Fruit fly (Drosophila melanogaster) whole organism, prepupa: ENCODE results near the gene CG33687.
A peak's percentile ranks its signal among the peaks of the same experiment; 100 is the strongest.

Experiments used
- Blimp-1 ChIP-seq: fragments of 200-800 bp; sonication (Bioruptor generic); optimal IDR thresholded peaks from 3 replicates; lab custom pipeline; 2017; ENCODE audit warnings: missing biosample characterization, missing genetic modification characterization, mild to moderate bottlenecking, moderate library complexity, missing genetic modification reagents
- CG11762 ChIP-seq: fragments of 200-800 bp; sonication (Bioruptor generic); optimal IDR thresholded peaks from 3 replicates; lab custom pipeline; 2016; ENCODE audit warnings: missing biosample characterization, missing genetic modification characterization; ENCODE audit not compliant: insufficient read depth
- CG15336 ChIP-seq: fragments of 200-800 bp; sonication (Bioruptor generic); IDR thresholded peaks from 2 replicates; pipeline ENCODE4 v1.3.6; 2022; ENCODE audit warnings: missing biosample characterization, missing genetic modification characterization
- CG16779 ChIP-seq: fragments of 200-800 bp; sonication (Bioruptor generic); optimal IDR thresholded peaks from 3 replicates; lab custom pipeline; 2017; ENCODE audit warnings: missing biosample characterization, mild to moderate bottlenecking, missing genetic modification characterization
- CG3032 ChIP-seq: fragments of 200-800 bp; optimal IDR thresholded peaks from 2 replicates; lab custom pipeline; 2019; ENCODE audit warnings: missing biosample characterization, mild to moderate bottlenecking, missing genetic modification characterization, moderate library complexity
- CG6276 ChIP-seq: fragments of 200-800 bp; sonication (Bioruptor generic); optimal IDR thresholded peaks from 2 replicates; lab custom pipeline; 2017; ENCODE audit warnings: missing biosample characterization, mild to moderate bottlenecking, missing genetic modification characterization
- Smox ChIP-seq: fragments of 200-800 bp; sonication (Bioruptor generic); optimal IDR thresholded peaks from 3 replicates; lab custom pipeline; 2016; ENCODE audit warnings: missing biosample characterization, missing genetic modification characterization
- Sox102F ChIP-seq: fragments of 200-800 bp; sonication (Bioruptor generic); optimal IDR thresholded peaks from 2 replicates; lab custom pipeline; 2016; ENCODE audit warnings: missing biosample characterization, mild to moderate bottlenecking, missing genetic modification characterization
- fd85E ChIP-seq: fragments of 200-800 bp; sonication (Bioruptor generic); optimal IDR thresholded peaks from 3 replicates; lab custom pipeline; 2016; ENCODE audit warnings: missing biosample characterization, missing genetic modification characterization
- fkh ChIP-seq: fragments of 200-800 bp; sonication (Bioruptor generic); optimal IDR thresholded peaks from 3 replicates; lab custom pipeline; 2017; ENCODE audit warnings: missing biosample characterization, mild to moderate bottlenecking, missing genetic modification characterization, moderate library complexity

dm6 chr3L:16214533-16215207, 17.0 kb downstream of the CG33687 start:
- no peak for TF ChIP-seq CG11762 (GFP tag; lab: Kevin White, UChicago)
- no peak for TF ChIP-seq CG3032 (tag; lab: Kevin White, UChicago)
- TF ChIP-seq CG15336 (GFP tag; lab: Robert Waterston, UW): peak; percentile 22; the same call in 1 of the 2 replicates
- TF ChIP-seq Smox: no peak
- no peak for TF ChIP-seq Blimp-1
- TF ChIP-seq fd85E (GFP tag; lab: Kevin White, UChicago): no peak
- TF ChIP-seq fkh: no peak
- TF ChIP-seq CG16779 (tag; lab: Kevin White, UChicago): no peak
- TF ChIP-seq Sox102F (GFP tag; lab: Kevin White, UChicago): no peak
- TF ChIP-seq CG6276 (GFP tag; lab: Kevin White, UChicago): peak; percentile 9
